Worm (Caenorhabditis elegans) whole organism, L1 larva: ENCODE data around the gene rpl-5.

Source experiments
- C16A3.4 ChIP-seq: fragments of 150-350 bp; optimal IDR thresholded peaks from 2 replicates; lab custom pipeline; 2014; ENCODE audit warnings: missing biosample characterization, missing genetic modification characterization
- C34B4.2 ChIP-seq: sonication (generic microtip); optimal IDR thresholded peaks from 2 replicates; lab custom pipeline; 2017; ENCODE audit warnings: mild to moderate bottlenecking, missing genetic modification characterization, missing compliant biosample characterization
- alr-1 ChIP-seq: fragments of 200-800 bp; sonication (Bioruptor generic); optimal IDR thresholded peaks from 2 replicates; lab custom pipeline; 2018; ENCODE audit warnings: borderline replicate concordance, mild to moderate bottlenecking, missing genetic modification characterization, missing compliant biosample characterization
- aly-2 ChIP-seq: fragments of 150-350 bp; optimal IDR thresholded peaks from 2 replicates; lab custom pipeline; 2014; ENCODE audit warnings: missing biosample characterization, missing genetic modification characterization
- ceh-8 ChIP-seq: fragments of 200-800 bp; sonication (Bioruptor generic); optimal IDR thresholded peaks from 2 replicates; lab custom pipeline; 2018; ENCODE audit warnings: mild to moderate bottlenecking, missing genetic modification characterization, moderate library complexity, missing compliant biosample characterization
- ceh-88 ChIP-seq: fragments of 200-800 bp; sonication (Bioruptor generic); IDR thresholded peaks from 2 replicates; pipeline ENCODE4 v1.3.6; 2022; ENCODE audit warnings: missing genetic modification characterization, missing compliant biosample characterization
- dsc-1 ChIP-seq: sonication (generic microtip); optimal IDR thresholded peaks from 2 replicates; lab custom pipeline; 2016; ENCODE audit warnings: mild to moderate bottlenecking, missing genetic modification characterization, missing compliant biosample characterization
- efl-3 ChIP-seq: fragments of 200-800 bp; sonication (Bioruptor generic); optimal IDR thresholded peaks from 2 replicates; lab custom pipeline; 2018; ENCODE audit warnings: mild to moderate bottlenecking, missing genetic modification characterization, missing compliant biosample characterization
- fkh-10 ChIP-seq: sonication (generic microtip); optimal IDR thresholded peaks from 2 replicates; lab custom pipeline; 2017; ENCODE audit warnings: missing biosample characterization, missing genetic modification reagents, missing genetic modification characterization
- fkh-4 ChIP-seq: sonication (generic microtip); optimal IDR thresholded peaks from 2 replicates; lab custom pipeline; 2016; ENCODE audit warnings: missing compliant biosample characterization, missing genetic modification characterization, borderline replicate concordance
- fkh-8 ChIP-seq: sonication (generic microtip); optimal IDR thresholded peaks from 2 replicates; lab custom pipeline; 2016; ENCODE audit warnings: mild to moderate bottlenecking, missing genetic modification characterization, missing compliant biosample characterization
- grh-1 ChIP-seq: fragments of 200-800 bp; sonication (Bioruptor generic); IDR thresholded peaks from 2 replicates; pipeline ENCODE4 v1.3.6; 2022; ENCODE audit warnings: missing genetic modification reagents, missing genetic modification characterization, missing compliant biosample characterization
- hlh-17 ChIP-seq: fragments of 200-800 bp; sonication (Bioruptor generic); optimal IDR thresholded peaks from 2 replicates; lab custom pipeline; 2018; ENCODE audit warnings: missing genetic modification characterization, mild to moderate bottlenecking, missing compliant biosample characterization, moderate library complexity, borderline replicate concordance
- hlh-4 ChIP-seq: sonication (generic microtip); optimal IDR thresholded peaks from 2 replicates; lab custom pipeline; 2016; ENCODE audit warnings: mild to moderate bottlenecking, missing genetic modification characterization, missing compliant biosample characterization
- isw-1 ChIP-seq: fragments of 200-800 bp; sonication (Bioruptor generic); IDR thresholded peaks from 2 replicates; pipeline ENCODE4 v1.3.6; 2022; ENCODE audit warnings: missing genetic modification characterization, missing compliant biosample characterization
- jun-1 ChIP-seq: fragments of 150-350 bp; optimal IDR thresholded peaks from 2 replicates; lab custom pipeline; 2014; ENCODE audit warnings: missing biosample characterization, missing genetic modification reagents, missing genetic modification characterization
- lin-39 ChIP-seq: fragments of 150-350 bp; optimal IDR thresholded peaks from 2 replicates; lab custom pipeline; 2014; ENCODE audit warnings: missing biosample characterization, missing genetic modification reagents, missing genetic modification characterization
- mab-9 ChIP-seq: fragments of 200-800 bp; sonication (Bioruptor generic); IDR thresholded peaks from 2 replicates; pipeline ENCODE4 v1.3.6; 2022; ENCODE audit warnings: missing genetic modification reagents, missing genetic modification characterization, missing compliant biosample characterization
- mep-1 ChIP-seq: fragments of 150-350 bp; optimal IDR thresholded peaks from 2 replicates; lab custom pipeline; 2014; ENCODE audit warnings: missing biosample characterization, missing genetic modification characterization
- nhr-11 ChIP-seq: fragments of 150-350 bp; optimal IDR thresholded peaks from 2 replicates; lab custom pipeline; 2014; ENCODE audit warnings: missing biosample characterization, missing genetic modification characterization
- nhr-12 ChIP-seq: sonication (generic microtip); optimal IDR thresholded peaks from 2 replicates; lab custom pipeline; 2017; ENCODE audit warnings: missing biosample characterization, missing genetic modification characterization
- nhr-47 ChIP-seq: sonication (generic microtip); optimal IDR thresholded peaks from 2 replicates; lab custom pipeline; 2016; ENCODE audit warnings: mild to moderate bottlenecking, missing genetic modification characterization, moderate library complexity, missing compliant biosample characterization
- nhr-71 ChIP-seq: sonication (generic microtip); optimal IDR thresholded peaks from 2 replicates; lab custom pipeline; 2016; ENCODE audit warnings: mild to moderate bottlenecking, missing genetic modification characterization, moderate library complexity, missing compliant biosample characterization
- nhr-76 ChIP-seq: sonication (generic microtip); optimal IDR thresholded peaks from 2 replicates; lab custom pipeline; 2017; ENCODE audit warnings: missing biosample characterization, missing genetic modification characterization
- nhr-84 ChIP-seq: sonication (generic microtip); optimal IDR thresholded peaks from 2 replicates; lab custom pipeline; 2017; ENCODE audit warnings: missing biosample characterization, missing genetic modification characterization
- nhr-85 ChIP-seq: sonication (generic microtip); peaks from one replicate; lab custom pipeline; 2016; ENCODE audit warnings: missing genetic modification characterization, inconsistent platforms, missing compliant biosample characterization
- pax-3 ChIP-seq: fragments of 200-800 bp; sonication (Bioruptor generic); optimal IDR thresholded peaks from 2 replicates; lab custom pipeline; 2018; ENCODE audit warnings: mild to moderate bottlenecking, missing genetic modification characterization, moderate library complexity, missing compliant biosample characterization
- pqm-1 ChIP-seq: sonication (generic microtip); optimal IDR thresholded peaks from 3 replicates; lab custom pipeline; 2017; ENCODE audit warnings: missing biosample characterization, missing genetic modification characterization
- snu-23 ChIP-seq: sonication (generic microtip); optimal IDR thresholded peaks from 2 replicates; lab custom pipeline; 2016; ENCODE audit warnings: missing genetic modification characterization, missing compliant biosample characterization
- sptf-1 ChIP-seq: fragments of 150-350 bp; optimal IDR thresholded peaks from 2 replicates; lab custom pipeline; 2014; ENCODE audit warnings: missing biosample characterization, missing genetic modification characterization
- swsn-7 ChIP-seq: sonication (generic microtip); optimal IDR thresholded peaks from 2 replicates; lab custom pipeline; 2016; ENCODE audit warnings: missing genetic modification characterization, missing compliant biosample characterization
- tlp-1 ChIP-seq: fragments of 150-350 bp; optimal IDR thresholded peaks from 2 replicates; lab custom pipeline; 2014; ENCODE audit warnings: missing biosample characterization, missing genetic modification characterization
- unc-62 ChIP-seq: fragments of 150-350 bp; optimal IDR thresholded peaks from 2 replicates; lab custom pipeline; 2014; ENCODE audit warnings: missing biosample characterization, missing genetic modification reagents, missing genetic modification characterization
- unc-98 ChIP-seq: fragments of 200-800 bp; sonication (Bioruptor generic); IDR thresholded peaks from 2 replicates; pipeline ENCODE4 v1.3.6; 2022; ENCODE audit warnings: missing genetic modification characterization, missing compliant biosample characterization
- ztf-11 ChIP-seq, 2 experiments: sonication (generic microtip); optimal IDR thresholded peaks; 2 replicates each; lab custom pipeline; 2016 to 2017; ENCODE audit warnings: missing genetic modification characterization in 2 of 2, missing biosample characterization in 1 of 2, missing compliant biosample characterization in 1 of 2

The rpl-5 gene

ce11 chrII:8603567-8604359 is 34.0 kb downstream of the rpl-5 start, which contains the start of gene suf-1 (continued):
- TF ChIP-seq swsn-7 (tag; lab: Kevin White, UChicago), result peak; percentile 36
- TF ChIP-seq unc-98 (GFP tag; lab: Robert Waterston, UW), result no peak
- no peak for TF ChIP-seq unc-62 (GFP tag; lab: Kevin White, UChicago)
- TF ChIP-seq nhr-76 (tag; lab: Kevin White, UChicago), result no peak
- TF ChIP-seq dsc-1 (tag; lab: Kevin White, UChicago), result peak; percentile 14

- no peak for TF ChIP-seq ceh-8 (GFP tag; lab: Kevin White, UChicago)
- no peak for TF ChIP-seq tlp-1
- no peak for TF ChIP-seq mab-9 (GFP tag; lab: Robert Waterston, UW)
- TF ChIP-seq hlh-17 (GFP tag; lab: Kevin White, UChicago), result no peak
- no peak for TF ChIP-seq efl-3 (GFP tag; lab: Kevin White, UChicago)
- no peak for TF ChIP-seq nhr-85
- TF ChIP-seq aly-2 (tag; lab: Kevin White, UChicago), result no peak
- no peak for TF ChIP-seq nhr-71
- no peak for TF ChIP-seq fkh-8 (tag; lab: Kevin White, UChicago)
- no peak for TF ChIP-seq nhr-84 (tag; lab: Kevin White, UChicago)
- TF ChIP-seq hlh-4 (tag; lab: Kevin White, UChicago), result no peak
- no peak for TF ChIP-seq isw-1 (GFP tag; lab: Robert Waterston, UW)
- TF ChIP-seq fkh-10 (GFP tag; lab: Kevin White, UChicago), result no peak
- TF ChIP-seq C34B4.2 (tag; lab: Kevin White, UChicago), result no peak
Measured at ce11 chrII:8606549-8606948, 36.8 kb downstream of the rpl-5 start, which contains the start of gene F28C6.8. TSS of gene F28C6.8 (plus strand) at chrII:8606849.

- TF ChIP-seq fkh-4 (tag; lab: Kevin White, UChicago) (no peak), hlh-4 (tag; lab: Kevin White, UChicago) (no peak), sptf-1 (tag; lab: Kevin White, UChicago) (no peak), mep-1 (no peak), pqm-1 (tag; lab: Kevin White, UChicago) (no peak), snu-23 (GFP tag; lab: Kevin White, UChicago) (no peak), grh-1 (no peak), pax-3 (tag; lab: Kevin White, UChicago) (no peak), lin-39 (tag; lab: Kevin White, UChicago) (no peak), jun-1 (no peak), ceh-88 (no peak), C16A3.4 (tag; lab: Kevin White, UChicago) (no peak), nhr-12 (tag; lab: Kevin White, UChicago) (no peak)
Measured at ce11 chrII:8607662-8608061, 37.9 kb downstream of the rpl-5 start, which contains the start of gene F28C6.10. TSS of gene F28C6.10 (plus strand) at chrII:8607962.

- TF ChIP-seq alr-1 (tag; lab: Kevin White, UChicago), result no peak
- no peak for TF ChIP-seq ztf-11 (tag; optimal IDR thresholded peaks at IDR 0.05; lab: Kevin White, UChicago)
- no peak for TF ChIP-seq C16A3.4 (tag; lab: Kevin White, UChicago)
- no peak for TF ChIP-seq snu-23 (GFP tag; lab: Kevin White, UChicago)
Measured at ce11 chrII:8610085-8610484, 40.4 kb downstream of the rpl-5 start, which contains the start of gene F28C6.9. TSS of gene F28C6.9 (minus strand) at chrII:8610185.

ce11 chrII:8610585-8610984 is 40.9 kb downstream of the rpl-5 start:
- peak; percentile 93 for TF ChIP-seq hlh-4 (tag; lab: Kevin White, UChicago)
- TF ChIP-seq nhr-11, result no peak
- peak; percentile 15 for TF ChIP-seq nhr-47 (tag; lab: Kevin White, UChicago)
- TF ChIP-seq nhr-71, result peak; percentile 15
